Fruit fly (Drosophila melanogaster): ENCODE results near the gene CG9459.

The CG9459 gene

DNA sequence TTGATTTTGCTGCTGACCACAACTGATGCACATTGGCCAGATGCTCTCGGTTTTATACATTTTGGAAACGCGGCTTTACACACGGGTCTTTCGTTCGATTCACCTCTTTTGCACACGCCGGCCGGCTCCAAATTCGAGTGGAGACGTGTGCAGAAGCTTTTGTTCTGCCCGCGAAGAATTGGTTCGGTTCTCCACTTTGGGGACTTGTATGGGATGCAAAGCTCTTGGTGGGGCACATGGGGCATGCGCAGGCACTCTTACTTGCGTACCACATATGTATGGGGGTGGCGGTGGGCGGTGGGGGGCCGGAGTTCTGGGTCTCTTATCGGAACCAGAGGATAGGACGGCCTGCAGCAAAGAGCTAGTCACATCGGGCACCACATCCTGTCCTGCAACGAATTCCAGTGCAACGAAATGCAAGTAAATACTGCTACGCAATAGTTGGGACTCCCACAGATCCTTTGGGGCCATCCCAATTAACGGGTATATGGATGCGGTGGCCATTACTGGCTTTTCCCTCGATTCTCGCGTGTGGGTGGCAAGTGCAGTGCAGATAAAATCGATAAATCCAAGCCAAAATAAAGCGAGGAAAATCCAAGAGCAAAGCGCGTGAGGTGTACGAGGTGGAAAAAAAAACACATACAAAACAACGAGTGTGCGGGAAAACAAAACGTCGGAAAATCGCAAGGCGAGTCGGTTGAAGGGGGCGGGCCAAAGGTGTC, 33.7 kb downstream of the CG9459 start, which contains the start of the genes MtnA and CG8500:
MtnA (minus strand) TSS at position 30 of the 722 bp plus-strand sequence.
CG8500 (plus strand) TSS at position 313 of the 722 bp plus-strand sequence.
- TF ChIP-seq CG17801 (GFP tag; optimal IDR thresholded peaks at IDR 0.05; ENCODE audit: partially characterized antibody): no peak

DNA sequence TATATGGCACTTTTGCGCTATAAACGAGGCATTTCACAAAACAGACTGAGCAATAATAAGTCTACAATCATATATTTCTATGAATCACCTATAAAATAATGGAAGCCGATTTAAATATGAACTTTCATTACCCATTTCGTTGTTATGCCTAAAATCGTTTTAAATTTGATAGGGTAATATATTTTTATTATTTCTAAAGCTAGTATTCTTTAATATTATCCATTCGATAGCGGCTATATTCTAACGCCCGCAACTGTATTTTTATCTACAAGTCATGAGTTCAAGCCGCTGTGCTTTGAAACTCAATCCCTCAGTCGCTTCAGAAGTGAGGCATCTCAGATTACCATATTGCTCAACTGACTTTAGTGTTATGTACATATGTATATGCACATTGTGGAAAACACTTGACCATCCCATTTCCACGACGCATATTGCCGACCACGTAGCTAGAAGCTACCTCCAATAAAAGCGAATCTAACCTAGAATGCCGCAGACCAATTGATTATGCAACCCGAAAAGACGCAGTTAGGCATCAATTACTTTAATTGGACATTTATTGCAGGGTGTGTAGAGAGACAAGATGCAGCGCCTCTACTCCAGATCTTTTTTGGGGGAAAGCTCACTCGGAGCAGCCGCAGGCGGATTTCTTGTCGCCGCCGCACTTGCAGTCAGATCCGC, 34.8 kb downstream of the CG9459 start:
- TF ChIP-seq CG17801 (GFP tag; optimal IDR thresholded peaks at IDR 0.05; ENCODE audit: partially characterized antibody): peak; percentile 55

DNA sequence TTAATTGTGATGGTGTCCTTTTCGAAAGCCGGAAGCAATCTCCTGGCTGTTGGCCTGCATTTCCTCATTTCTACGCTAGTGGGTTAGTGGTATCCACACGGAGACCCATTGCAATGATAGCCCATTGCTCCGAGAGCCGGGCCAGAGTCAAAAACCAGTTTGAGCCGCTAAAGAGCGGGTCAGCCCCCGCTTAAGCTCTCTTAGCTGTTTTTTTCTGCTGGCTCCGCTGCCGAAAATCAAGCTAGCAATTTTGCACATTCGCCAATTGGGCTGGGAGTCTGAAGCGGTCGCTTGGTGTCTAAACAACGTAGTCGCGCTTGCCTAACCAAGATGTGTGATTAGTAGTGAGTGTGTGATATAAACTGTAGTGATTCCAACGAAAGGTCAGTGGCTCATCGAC, 38.4 kb downstream of the CG9459 start, which contains the start of gene CG12947:
CG12947 (plus strand) TSS at position 301 of the 400 bp plus-strand sequence.
- TF ChIP-seq CG17801 (GFP tag; optimal IDR thresholded peaks at IDR 0.05; ENCODE audit: partially characterized antibody): no peak

DNA sequence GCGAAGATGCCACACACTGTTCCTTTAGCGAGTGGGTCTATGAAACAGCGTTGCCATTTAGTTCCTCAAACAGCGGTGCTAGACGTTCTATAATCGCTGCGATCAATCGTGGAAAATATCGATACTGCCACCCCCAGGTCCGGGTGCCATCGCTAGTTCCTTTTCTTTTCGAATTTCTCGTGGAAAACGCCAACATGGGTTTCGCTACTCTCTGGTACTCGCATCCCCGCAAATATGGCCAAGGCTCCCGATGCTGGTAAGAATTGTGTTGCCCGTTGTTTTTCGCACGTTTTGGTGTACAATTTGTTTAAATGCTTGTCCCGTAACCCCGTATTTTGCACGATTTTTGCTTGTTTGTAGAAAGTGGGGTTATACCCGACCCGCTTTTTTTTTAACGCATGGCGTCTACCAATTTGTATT, 40.2 kb downstream of the CG9459 start, which contains the start of gene RpS29:
RpS29 (plus strand) TSS at position 102 of the 420 bp plus-strand sequence.
- peak; percentile 81 for TF ChIP-seq CG17801 (GFP tag; optimal IDR thresholded peaks at IDR 0.05; ENCODE audit: partially characterized antibody)

DNA sequence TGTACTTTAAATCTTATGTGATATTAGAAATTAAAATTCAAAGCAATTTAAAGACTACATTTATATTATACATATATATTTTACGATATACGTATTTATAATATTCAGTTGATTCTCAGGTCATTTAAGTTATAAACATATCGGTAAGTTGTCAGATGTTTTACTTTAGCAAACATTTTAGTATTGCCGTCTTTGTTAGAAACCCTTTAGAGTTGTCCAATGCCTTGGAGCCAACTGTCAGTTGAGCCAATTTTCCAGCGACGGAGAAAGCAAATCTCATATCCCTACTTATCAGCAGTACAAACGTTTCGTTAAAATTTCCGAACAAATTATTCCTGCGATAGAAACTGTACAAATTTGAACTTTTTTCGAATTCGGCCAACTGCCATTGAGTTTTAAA, 43.4 kb downstream of the CG9459 start, which contains the start of gene topi:
topi (plus strand) TSS at position 301 of the 400 bp plus-strand sequence.
- TF ChIP-seq CG17801 (GFP tag; optimal IDR thresholded peaks at IDR 0.05; ENCODE audit: partially characterized antibody): no peak

DNA sequence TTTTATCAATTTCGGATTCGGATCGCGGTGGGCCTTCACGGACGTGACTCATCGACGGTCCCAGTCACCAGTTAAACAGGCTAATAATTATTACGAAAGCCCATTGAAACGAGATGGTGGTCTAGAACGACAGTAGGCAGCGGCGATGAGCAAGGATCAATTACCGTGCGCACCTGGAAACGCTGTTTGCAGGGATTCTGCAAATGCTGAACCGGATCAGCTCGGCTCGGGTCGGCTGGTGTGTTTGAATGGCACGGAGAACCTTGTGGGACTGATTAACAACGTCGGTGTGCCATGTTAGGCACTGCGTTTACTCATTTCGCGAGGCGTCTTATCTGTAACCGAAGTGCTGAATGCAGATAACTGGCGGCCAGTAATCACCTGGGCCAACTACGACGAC, 44.0 kb downstream of the CG9459 start, which contains the start of gene Whamy:
Whamy (minus strand) TSS at position 273 of the 400 bp plus-strand sequence.
- no peak for TF ChIP-seq CG17801 (GFP tag; optimal IDR thresholded peaks at IDR 0.05; ENCODE audit: partially characterized antibody)

DNA sequence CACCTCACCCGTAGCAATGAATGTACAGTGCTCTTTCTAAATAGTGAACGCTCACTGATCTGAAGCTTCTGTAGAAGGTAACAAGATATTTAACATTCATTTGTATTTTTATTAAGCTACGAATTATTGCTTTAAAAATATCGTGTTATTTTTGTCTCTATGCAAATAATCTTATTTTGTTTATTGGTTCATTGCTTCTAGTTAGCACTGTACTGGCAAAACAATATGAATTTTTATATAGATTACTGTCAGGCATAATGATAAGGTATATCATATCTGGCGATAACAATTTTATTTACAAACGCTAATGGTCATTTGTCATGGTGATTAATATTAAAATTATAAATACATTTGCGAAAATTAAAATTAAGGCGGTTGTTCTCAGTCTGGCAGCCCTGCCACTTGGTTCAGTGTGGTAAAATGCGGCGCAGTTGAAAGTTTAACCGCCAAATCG, 46.6 kb downstream of the CG9459 start, which contains the start of gene CG9471:
CG9471 (minus strand) TSS at position 24 of the 454 bp plus-strand sequence.
- peak; percentile 95 for TF ChIP-seq CG17801 (GFP tag; optimal IDR thresholded peaks at IDR 0.05; ENCODE audit: partially characterized antibody)

DNA sequence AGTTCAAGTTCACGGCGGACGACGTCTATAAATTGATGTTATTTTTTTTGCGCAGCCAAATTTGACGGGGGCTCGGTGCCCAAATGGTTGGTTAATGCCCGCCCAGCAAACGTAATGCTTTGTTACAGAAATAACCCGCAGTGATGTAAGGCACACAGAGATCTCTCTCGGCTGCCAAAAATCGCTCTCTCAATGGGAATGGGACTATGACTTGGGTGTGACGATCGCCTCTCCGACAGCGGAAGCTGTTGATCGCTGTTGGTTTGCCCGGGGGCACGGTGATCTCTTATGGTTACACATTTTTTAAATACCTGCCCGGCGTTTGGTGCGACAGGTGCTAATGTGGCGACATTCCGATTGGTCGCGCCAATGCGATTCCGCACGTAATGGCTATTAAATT, 48.1 kb downstream of the CG9459 start:
- no peak for TF ChIP-seq CG17801 (GFP tag; optimal IDR thresholded peaks at IDR 0.05; ENCODE audit: partially characterized antibody)

DNA sequence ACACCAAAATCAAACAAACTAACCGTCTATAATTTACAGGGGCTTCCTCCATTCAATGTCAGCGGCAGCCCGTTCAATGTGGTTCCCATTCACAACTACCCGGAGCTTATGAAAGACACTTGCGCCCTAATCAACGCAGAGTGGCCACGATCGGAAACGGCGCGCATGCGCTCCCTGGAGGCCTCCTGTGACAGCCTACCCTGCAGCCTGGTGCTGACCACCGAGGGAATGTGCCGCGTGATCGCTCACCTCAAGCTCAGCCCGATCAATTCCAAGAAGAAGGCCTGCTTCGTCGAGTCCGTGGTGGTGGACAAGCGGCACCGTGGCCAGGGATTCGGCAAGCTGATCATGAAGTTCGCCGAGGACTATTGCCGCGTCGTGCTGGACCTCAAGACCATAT, 49.3 kb downstream of the CG9459 start, which contains the start of gene MED6:
MED6 (minus strand) TSS at position 101 of the 400 bp plus-strand sequence.
- no peak for TF ChIP-seq CG17801 (GFP tag; optimal IDR thresholded peaks at IDR 0.05; ENCODE audit: partially characterized antibody)

DNA sequence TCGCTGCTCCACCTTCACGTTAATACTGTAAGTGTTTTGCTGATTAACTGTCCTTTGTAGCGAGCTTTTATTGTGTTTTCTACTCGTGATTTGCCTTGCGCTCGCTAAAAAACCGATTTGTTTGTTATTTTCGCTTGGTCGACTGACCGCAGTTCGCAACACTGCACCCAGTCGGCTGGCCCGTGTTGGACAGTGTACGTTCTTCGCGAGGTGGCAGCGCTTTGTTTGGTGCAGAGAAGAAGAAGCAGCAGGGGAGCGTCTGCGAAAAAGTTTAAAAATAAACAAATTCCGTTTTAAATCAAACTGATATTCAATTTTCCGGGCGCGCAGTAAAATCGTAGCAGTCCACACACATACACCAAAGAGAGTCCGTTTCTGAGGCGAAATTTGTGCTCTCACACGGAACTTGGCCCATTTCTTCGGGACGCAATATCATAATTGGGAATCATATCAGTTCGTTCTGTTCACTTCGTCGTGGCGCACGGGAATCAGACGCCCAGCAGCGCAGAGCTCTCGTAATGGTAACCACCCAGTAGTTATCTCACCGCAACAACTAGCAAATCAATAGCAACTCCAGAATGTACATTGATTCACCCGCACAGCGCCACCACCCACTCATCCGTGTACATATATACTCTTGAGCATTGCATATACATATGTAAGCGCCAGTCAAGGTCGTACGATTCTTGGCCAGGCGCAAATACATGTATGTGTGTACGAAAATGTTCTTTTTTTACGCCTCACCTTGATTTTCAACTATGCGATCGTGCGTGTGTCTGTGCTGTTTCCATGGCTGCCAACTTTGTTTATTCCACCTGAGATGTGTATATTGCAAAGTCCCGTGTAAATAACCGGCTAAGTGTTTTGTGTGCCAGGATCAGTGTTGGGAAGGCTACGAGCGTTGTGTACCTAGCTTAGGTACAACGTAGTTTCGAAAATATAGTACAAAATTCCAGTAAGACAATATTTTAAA, 50.3 kb downstream of the CG9459 start, which contains the start of gene Naa80:
Naa80 (plus strand) TSS at position 215 of the 973 bp plus-strand sequence.
- peak; percentile 29 for TF ChIP-seq CG17801 (GFP tag; optimal IDR thresholded peaks at IDR 0.05; ENCODE audit: partially characterized antibody)

All from ovary, adult (tissue).